Fruit fly (Drosophila melanogaster) whole organism, embryonic: ENCODE results near the gene CG31729.
A peak's percentile ranks its signal among the peaks of the same experiment; 100 is the strongest.

ENCODE experiments used
- Awh ChIP-seq: fragments of 200-800 bp; sonication (Bioruptor generic); IDR thresholded peaks from 2 replicates; pipeline ENCODE4, ENCODE4 v1.3.6; 2022; ENCODE audit warnings: missing biosample characterization, missing genetic modification characterization
- Blimp-1 ChIP-seq: fragments of 200-800 bp; sonication (Bioruptor generic); optimal IDR thresholded peaks from 3 replicates; lab custom pipeline; 2018; ENCODE audit warnings: missing biosample characterization, missing genetic modification characterization, mild to moderate bottlenecking, moderate library complexity, missing genetic modification reagents
- C15 ChIP-seq: fragments of 200-800 bp; sonication (Bioruptor generic); IDR thresholded peaks from 3 replicates; pipeline ENCODE4 v1.3.6; 2022; ENCODE audit warnings: missing biosample characterization, missing genetic modification characterization
- CG11085 ChIP-seq: fragments of 200-800 bp; sonication (Bioruptor generic); IDR thresholded peaks from 2 replicates; pipeline ENCODE4 v1.3.6; 2022; ENCODE audit warnings: missing biosample characterization, missing genetic modification characterization
- CG11695 ChIP-seq: fragments of 200-800 bp; sonication (Bioruptor generic); IDR thresholded peaks from 3 replicates; pipeline ENCODE4 v1.3.6; 2022; ENCODE audit warnings: missing biosample characterization, missing genetic modification characterization
- CG11696 ChIP-seq: fragments of 200-800 bp; sonication (Bioruptor generic); IDR thresholded peaks from 2 replicates; pipeline ENCODE4 v1.3.6; 2022; ENCODE audit warnings: missing biosample characterization, missing genetic modification characterization
- CG13424 ChIP-seq: fragments of 200-800 bp; sonication (Bioruptor generic); optimal IDR thresholded peaks from 2 replicates; lab custom pipeline; 2019; ENCODE audit warnings: missing biosample characterization, mild to moderate bottlenecking, missing genetic modification characterization, moderate library complexity
- CG14014 ChIP-seq: fragments of 200-800 bp; sonication (Bioruptor generic); IDR thresholded peaks from 2 replicates; pipeline ENCODE4 v1.3.6; 2022; ENCODE audit warnings: missing biosample characterization, missing genetic modification characterization
- CG15514 ChIP-seq: fragments of 200-800 bp; sonication (Bioruptor generic); optimal IDR thresholded peaks from 3 replicates; lab custom pipeline; 2017; ENCODE audit warnings: missing biosample characterization, missing genetic modification characterization, mild to moderate bottlenecking, moderate library complexity, missing genetic modification reagents
- CG17361 ChIP-seq: fragments of 200-800 bp; sonication (Bioruptor generic); IDR thresholded peaks from 3 replicates; pipeline ENCODE4 v1.3.6; 2022; ENCODE audit warnings: missing biosample characterization, missing genetic modification characterization
- CG18011 ChIP-seq: fragments of 200-800 bp; sonication (Bioruptor generic); optimal IDR thresholded peaks from 2 replicates; lab custom pipeline; 2017; ENCODE audit warnings: missing biosample characterization, missing genetic modification characterization, mild to moderate bottlenecking, moderate library complexity, missing genotype
- CG2120 ChIP-seq: fragments of 200-800 bp; sonication (Bioruptor generic); optimal IDR thresholded peaks from 3 replicates; lab custom pipeline; 2016; ENCODE audit warnings: missing biosample characterization, missing genetic modification characterization
- CG2712 ChIP-seq: fragments of 200-800 bp; optimal IDR thresholded peaks from 3 replicates; lab custom pipeline; 2019; ENCODE audit warnings: missing biosample characterization, mild to moderate bottlenecking, missing genetic modification characterization, moderate library complexity
- CG30020 ChIP-seq: fragments of 200-800 bp; optimal IDR thresholded peaks from 2 replicates; lab custom pipeline; 2019; ENCODE audit warnings: missing biosample characterization, mild to moderate bottlenecking, missing genetic modification characterization, moderate library complexity
- CG4360 ChIP-seq: fragments of 200-800 bp; sonication (Bioruptor generic); IDR thresholded peaks from 2 replicates; pipeline ENCODE4 v1.3.6; 2022; ENCODE audit warnings: missing biosample characterization, missing genetic modification characterization
- CG43689 ChIP-seq: fragments of 200-800 bp; sonication (Bioruptor generic); IDR thresholded peaks from 2 replicates; pipeline ENCODE4 v1.3.6; 2022; ENCODE audit warnings: missing biosample characterization, missing genetic modification characterization
- CG8290 ChIP-seq, 3 experiments: fragments of 200-800 bp; sonication (Bioruptor generic); optimal IDR thresholded peaks; 2 replicates each; lab custom pipeline; 2016 to 2019; ENCODE audit warnings: missing biosample characterization in 3 of 3, missing genetic modification characterization in 3 of 3, mild to moderate bottlenecking in 2 of 3, moderate library complexity in 1 of 3
- CG9932 ChIP-seq: fragments of 200-800 bp; sonication (Bioruptor generic); IDR thresholded peaks from 2 replicates; pipeline ENCODE4 v1.3.6; 2022; ENCODE audit warnings: missing biosample characterization, missing genetic modification characterization
- CoRest ChIP-seq: fragments of 200-800 bp; sonication (Bioruptor generic); optimal IDR thresholded peaks from 3 replicates; lab custom pipeline; 2018; ENCODE audit warnings: missing biosample characterization, mild to moderate bottlenecking, missing genetic modification characterization, moderate library complexity
- Dek ChIP-seq: fragments of 200-800 bp; sonication (Bioruptor generic); optimal IDR thresholded peaks from 3 replicates; lab custom pipeline; 2019; ENCODE audit warnings: missing biosample characterization, mild to moderate bottlenecking, missing genetic modification characterization, moderate library complexity
- Dref ChIP-seq: fragments of 200-800 bp; sonication (Bioruptor generic); IDR thresholded peaks from 2 replicates; pipeline ENCODE4 v1.3.6; 2022; ENCODE audit warnings: missing biosample characterization, missing genetic modification characterization
- HmgD ChIP-seq: fragments of 200-800 bp; sonication (Bioruptor generic); optimal IDR thresholded peaks from 3 replicates; lab custom pipeline; 2016; ENCODE audit warnings: missing biosample characterization, missing genetic modification characterization
- MBD-R2 ChIP-seq: fragments of 200-800 bp; sonication (Bioruptor generic); IDR thresholded peaks from 2 replicates; pipeline ENCODE4 v1.3.6; 2022; ENCODE audit warnings: missing biosample characterization, missing genetic modification characterization
- MESR4 ChIP-seq: fragments of 200-800 bp; sonication (Bioruptor generic); optimal IDR thresholded peaks from 2 replicates; lab custom pipeline; 2018; ENCODE audit warnings: missing biosample characterization, mild to moderate bottlenecking, missing genetic modification characterization, moderate library complexity
- Max ChIP-seq: fragments of 200-800 bp; sonication (Bioruptor generic); optimal IDR thresholded peaks from 2 replicates; lab custom pipeline; 2016; ENCODE audit warnings: missing biosample characterization, mild to moderate bottlenecking, missing genetic modification characterization
- Nf-YB ChIP-seq: fragments of 200-800 bp; sonication (Bioruptor generic); optimal IDR thresholded peaks from 3 replicates; lab custom pipeline; 2019; ENCODE audit warnings: missing biosample characterization, mild to moderate bottlenecking, missing genetic modification characterization, moderate library complexity
- Oli ChIP-seq: fragments of 200-800 bp; sonication (Bioruptor generic); optimal IDR thresholded peaks from 2 replicates; lab custom pipeline; 2018; ENCODE audit warnings: missing biosample characterization, mild to moderate bottlenecking, missing genetic modification characterization, moderate library complexity
- Pdp1 ChIP-seq, 2 experiments: fragments of 200-800 bp; sonication (Bioruptor generic); optimal IDR thresholded peaks; 3 replicates each; lab custom pipeline; 2016; ENCODE audit warnings: missing biosample characterization in 2 of 2, missing genetic modification characterization in 2 of 2, mild to moderate bottlenecking in 1 of 2, moderate library complexity in 1 of 2
- Sry-δ ChIP-seq: fragments of 200-800 bp; sonication (Bioruptor generic); optimal IDR thresholded peaks from 2 replicates; lab custom pipeline; 2016; ENCODE audit warnings: missing biosample characterization, missing genetic modification characterization
- Stat92E ChIP-seq, 3 experiments: fragments of >200 bp in 2 of 3; fragments of 200-800 bp in 1 of 3; sonication (Bioruptor generic) in 1 of 3; optimal IDR thresholded peaks; 2 replicates each; lab custom pipeline; 2017 to 2019; ENCODE audit warnings: missing biosample characterization in 3 of 3, missing genetic modification characterization in 3 of 3, mild to moderate bottlenecking in 1 of 3, moderate library complexity in 1 of 3
- Xrp1 ChIP-seq: fragments of 200-800 bp; sonication (Bioruptor generic); IDR thresholded peaks from 2 replicates; pipeline ENCODE4 v1.3.6; 2022; ENCODE audit warnings: missing biosample characterization, missing genetic modification characterization
- abd-A ChIP-seq: fragments of 200-800 bp; sonication (Bioruptor generic); optimal IDR thresholded peaks from 3 replicates; lab custom pipeline; 2019; ENCODE audit warnings: missing biosample characterization, mild to moderate bottlenecking, missing genetic modification characterization, moderate library complexity
- br ChIP-seq: fragments of >200 bp; optimal IDR thresholded peaks from 2 replicates; lab custom pipeline; 2017
- dan ChIP-seq: fragments of 200-800 bp; sonication (Bioruptor generic); IDR thresholded peaks from 2 replicates; pipeline ENCODE4 v1.3.6; 2022; ENCODE audit warnings: missing biosample characterization, missing genetic modification characterization
- dm ChIP-seq: fragments of 200-800 bp; sonication (Bioruptor generic); optimal IDR thresholded peaks from 3 replicates; lab custom pipeline; 2016; ENCODE audit warnings: missing biosample characterization, missing genetic modification characterization
- exex ChIP-seq: fragments of 200-800 bp; sonication (Bioruptor generic); optimal IDR thresholded peaks from 4 replicates; lab custom pipeline; 2018; ENCODE audit warnings: missing biosample characterization, mild to moderate bottlenecking, missing genetic modification characterization, moderate library complexity
- gfzf ChIP-seq: fragments of 200-800 bp; sonication (Bioruptor generic); optimal IDR thresholded peaks from 2 replicates; lab custom pipeline; 2016; ENCODE audit warnings: missing biosample characterization, mild to moderate bottlenecking, missing genetic modification characterization, moderate library complexity
- grn ChIP-seq: fragments of 200-800 bp; sonication (Bioruptor generic); optimal IDR thresholded peaks from 3 replicates; lab custom pipeline; 2017; ENCODE audit warnings: missing biosample characterization, missing genetic modification characterization
- inv ChIP-seq: fragments of 200-800 bp; sonication (Bioruptor generic); IDR thresholded peaks from 2 replicates; pipeline ENCODE4 v1.3.6; 2022; ENCODE audit warnings: missing biosample characterization, missing genetic modification characterization; ENCODE audit not compliant: partially characterized antibody
- nom ChIP-seq: fragments of 200-800 bp; sonication (Bioruptor generic); optimal IDR thresholded peaks from 2 replicates; lab custom pipeline; 2017; ENCODE audit warnings: missing biosample characterization, missing genetic modification characterization, mild to moderate bottlenecking, moderate library complexity, missing genetic modification reagents
- oc ChIP-seq: fragments of 200-800 bp; sonication (Bioruptor generic); optimal IDR thresholded peaks from 2 replicates; lab custom pipeline; 2018; ENCODE audit warnings: missing biosample characterization, mild to moderate bottlenecking, missing genetic modification characterization, moderate library complexity
- otp ChIP-seq: fragments of 200-800 bp; sonication (Bioruptor generic); IDR thresholded peaks from 3 replicates; pipeline ENCODE4, ENCODE4 v1.3.6; 2022; ENCODE audit warnings: missing biosample characterization, missing genetic modification characterization
- sima ChIP-seq: fragments of 200-800 bp; sonication (Bioruptor generic); optimal IDR thresholded peaks from 2 replicates; lab custom pipeline; 2016; ENCODE audit warnings: missing biosample characterization, missing genetic modification characterization
- sna ChIP-seq: fragments of 200-800 bp; sonication (Bioruptor generic); IDR thresholded peaks from 2 replicates; pipeline ENCODE4 v1.3.6; 2022; ENCODE audit warnings: missing biosample characterization, missing genetic modification characterization; ENCODE audit not compliant: partially characterized antibody
- so ChIP-seq: fragments of 200-800 bp; sonication (Bioruptor generic); IDR thresholded peaks from 3 replicates; pipeline ENCODE4 v1.3.6; 2022; ENCODE audit warnings: missing biosample characterization, missing genetic modification characterization
- vfl ChIP-seq: fragments of 200-800 bp; sonication (Bioruptor generic); optimal IDR thresholded peaks from 2 replicates; lab custom pipeline; 2016; ENCODE audit warnings: missing biosample characterization, missing genetic modification characterization

The CG31729 gene

DNA sequence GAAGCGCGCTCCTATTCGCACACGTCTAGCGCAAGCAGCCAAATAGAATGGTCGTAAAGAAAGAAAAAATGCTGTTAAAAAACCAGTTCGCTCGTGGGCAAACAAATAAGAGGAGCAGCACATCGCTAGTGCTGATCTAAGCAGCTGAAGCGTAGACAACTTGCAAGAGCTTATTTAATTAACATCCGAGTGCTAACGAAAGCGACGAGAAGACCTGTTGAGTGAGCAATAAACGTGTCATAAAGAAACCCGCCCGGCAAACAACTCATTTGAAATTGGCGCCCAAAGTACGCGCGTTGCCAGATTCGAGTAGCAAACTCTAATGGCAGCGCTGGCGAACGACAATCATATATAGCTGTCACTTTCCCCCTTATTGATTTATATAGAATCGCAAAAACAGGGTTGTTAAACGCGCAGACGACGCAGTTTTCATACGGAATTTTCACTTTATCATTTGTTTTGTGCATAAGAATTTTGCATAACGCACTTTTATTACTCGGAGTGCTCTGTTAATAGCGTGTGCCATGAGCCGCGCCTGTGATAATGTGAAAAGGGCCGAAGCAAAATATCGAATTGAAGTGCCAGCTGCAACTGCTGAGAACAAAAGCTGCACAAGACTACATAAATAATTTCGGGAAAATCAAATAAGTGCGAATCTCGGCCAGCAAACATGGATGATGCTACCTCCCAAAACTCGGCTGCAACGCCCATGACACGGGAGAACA, 6.3 kb downstream of the CG31729 start (continued):
- TF ChIP-seq Pdp1 (GFP tag; optimal IDR thresholded peaks at IDR 0.05; lab: Kevin White, UChicago) (no peak), sna (GFP tag; lab: Robert Waterston, UW) (peak; percentile 43; the same call in 1 of the 2 replicates), CG30020 (tag; lab: Kevin White, UChicago) (no peak), CG8290 (GFP tag; optimal IDR thresholded peaks at IDR 0.05; lab: Kevin White, UChicago) (peak; percentile 13), CG8290 (tag; optimal IDR thresholded peaks at IDR 0.05; lab: Kevin White, UChicago) (no peak), gfzf (GFP tag; lab: Kevin White, UChicago) (peak; percentile 25), CG2120 (peak; percentile 1), MESR4 (GFP tag; lab: Kevin White, UChicago) (peak; percentile 72), CG43689 (GFP tag; lab: Robert Waterston, UW) (no peak)

DNA sequence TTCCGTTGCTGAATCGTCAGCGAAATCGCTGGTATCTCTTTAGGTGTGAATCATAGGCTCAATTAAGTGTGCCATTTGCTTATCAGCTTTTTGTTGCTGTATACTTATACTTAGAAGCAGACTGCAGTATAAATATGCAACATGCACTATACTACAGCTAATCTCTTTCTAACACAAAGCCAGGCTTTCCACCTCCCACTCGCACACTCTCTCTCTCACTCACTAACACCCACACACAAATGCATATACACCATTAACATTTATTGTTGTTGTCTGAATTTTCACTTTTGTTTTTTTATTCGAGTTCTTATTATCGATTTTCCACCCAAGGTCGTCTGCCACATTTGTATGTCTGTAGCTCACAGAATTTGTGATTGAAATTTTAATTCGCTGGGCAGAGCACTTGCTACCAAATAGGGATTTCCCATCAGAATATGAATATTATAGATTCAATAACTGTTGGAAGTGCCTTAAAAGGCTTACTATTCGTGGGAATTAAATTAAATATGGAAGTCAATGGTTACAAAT, 7.0 kb downstream of the CG31729 start:
- no peak for TF ChIP-seq abd-A (tag; lab: Kevin White, UChicago)
- no peak for TF ChIP-seq CG11696
- TF ChIP-seq CG8290 (GFP tag; optimal IDR thresholded peaks at IDR 0.05; lab: Kevin White, UChicago), result no peak
- TF ChIP-seq CG8290 (tag; optimal IDR thresholded peaks at IDR 0.05; lab: Kevin White, UChicago), result no peak
- no peak for TF ChIP-seq CG15514
- TF ChIP-seq Stat92E (GFP tag; optimal IDR thresholded peaks at IDR 0.05; lab: Kevin White, UChicago), result peak in 1 of 3 experiments; percentile 58
- TF ChIP-seq CG13424 (tag; lab: Kevin White, UChicago), result no peak
- TF ChIP-seq nom, result no peak
- no peak for TF ChIP-seq vfl (GFP tag; lab: Kevin White, UChicago)
- no peak for TF ChIP-seq Dref (GFP tag; lab: Robert Waterston, UW)
- TF ChIP-seq otp (GFP tag; lab: Robert Waterston, UW), result no peak
- peak; percentile 89 for TF ChIP-seq Blimp-1 (GFP tag; lab: Kevin White, UChicago)
- no peak for TF ChIP-seq CoRest (tag; lab: Kevin White, UChicago)
- no peak for TF ChIP-seq Awh
- no peak for TF ChIP-seq Dek (tag; lab: Kevin White, UChicago)
- no peak for TF ChIP-seq sna (GFP tag; lab: Robert Waterston, UW)
- no peak for TF ChIP-seq grn (GFP tag; lab: Kevin White, UChicago)
- TF ChIP-seq br, result no peak
- TF ChIP-seq exex (tag; lab: Kevin White, UChicago), result no peak
- no peak for TF ChIP-seq dm (GFP tag; lab: Kevin White, UChicago)
- no peak for TF ChIP-seq oc
- no peak for TF ChIP-seq sima
- TF ChIP-seq so (GFP tag; lab: Robert Waterston, UW), result no peak
- TF ChIP-seq CG14014, result no peak
- TF ChIP-seq CG2712 (tag; lab: Kevin White, UChicago), result no peak
- no peak for TF ChIP-seq Nf-YB (GFP tag; lab: Kevin White, UChicago)
- TF ChIP-seq CG11695 (GFP tag; lab: Robert Waterston, UW), result no peak
- TF ChIP-seq dan (GFP tag; lab: Robert Waterston, UW), result no peak
- TF ChIP-seq Oli (tag; lab: Kevin White, UChicago), result no peak
- 0 out of 2 replicates have a peak, but pooled peaks have one; percentile 10 for TF ChIP-seq MBD-R2 (GFP tag; lab: Robert Waterston, UW)
- no peak for TF ChIP-seq inv (GFP tag; lab: Robert Waterston, UW)
- no peak for TF ChIP-seq CG18011 (GFP tag; lab: Kevin White, UChicago)
- no peak for TF ChIP-seq Xrp1
- no peak for TF ChIP-seq Max (GFP tag; lab: Kevin White, UChicago)
- TF ChIP-seq C15 (GFP tag; lab: Robert Waterston, UW), result no peak
- no peak for TF ChIP-seq HmgD (GFP tag; lab: Kevin White, UChicago)
- TF ChIP-seq CG9932 (GFP tag; lab: Robert Waterston, UW), result no peak
- TF ChIP-seq CG17361 (GFP tag; lab: Robert Waterston, UW), result no peak
- no peak for TF ChIP-seq Sry-δ
- TF ChIP-seq CG11085 (GFP tag; lab: Robert Waterston, UW), result no peak
- TF ChIP-seq CG4360 (GFP tag; lab: Robert Waterston, UW), result peak; percentile 38; the same call in 1 of the 2 replicates
